Worm (Caenorhabditis elegans) whole organism, young adult: ENCODE data around the gene F59B1.4.
"Not testable (repeated sequence)": the region's sequence is repeated elsewhere in the genome, so short reads cannot be mapped to it uniquely, and the experiment has no call there.

ENCODE experiments used
- B0035.1 ChIP-seq: sonication (generic microtip); optimal IDR thresholded peaks from 2 replicates; lab custom pipeline; 2016; ENCODE audit warnings: missing genetic modification characterization, mild to moderate bottlenecking, missing compliant biosample characterization, missing genotype, missing genetic modification reagents
- B0261.1 ChIP-seq: sonication (generic microtip); optimal IDR thresholded peaks from 2 replicates; lab custom pipeline; 2016; ENCODE audit warnings: mild to moderate bottlenecking, missing genetic modification characterization, moderate library complexity, missing compliant biosample characterization
- C06A6.2 ChIP-seq: fragments of 200-800 bp; sonication (Bioruptor generic); conservative IDR thresholded peaks from 2 replicates; pipeline ENCODE4 v1.3.6; 2022; ENCODE audit warnings: missing genetic modification characterization, missing compliant biosample characterization
- F10E7.11 ChIP-seq: sonication (generic microtip); optimal IDR thresholded peaks from 2 replicates; lab custom pipeline; 2017; ENCODE audit warnings: mild to moderate bottlenecking, missing genetic modification characterization, moderate library complexity, missing compliant biosample characterization
- F23B12.7 ChIP-seq: sonication (generic microtip); optimal IDR thresholded peaks from 2 replicates; lab custom pipeline; 2017; ENCODE audit warnings: missing genetic modification characterization, mild to moderate bottlenecking, missing compliant biosample characterization, antibody characterized with exemption, moderate library complexity; ENCODE audit not compliant: insufficient read depth
- F37B4.10 ChIP-seq: fragments of 200-800 bp; sonication (Bioruptor generic); IDR thresholded peaks from 2 replicates; pipeline ENCODE4 v1.3.6; 2022; ENCODE audit warnings: missing genetic modification characterization, missing compliant biosample characterization
- K11D2.4 ChIP-seq: fragments of 200-800 bp; sonication (Bioruptor generic); IDR thresholded peaks from 2 replicates; pipeline ENCODE4 v1.3.6; 2022; ENCODE audit warnings: missing genetic modification reagents, missing genetic modification characterization, missing compliant biosample characterization
- Y53F4B.3 ChIP-seq: fragments of 200-800 bp; sonication (Bioruptor generic); IDR thresholded peaks from 2 replicates; pipeline ENCODE4 v1.3.6; 2022; ENCODE audit warnings: missing genetic modification reagents, missing genetic modification characterization, missing compliant biosample characterization
- Y67H2A.10 ChIP-seq: fragments of 200-800 bp; sonication (Bioruptor generic); conservative IDR thresholded peaks from 2 replicates; pipeline ENCODE4 v1.3.6; 2022; ENCODE audit warnings: missing genetic modification reagents, missing genetic modification characterization, missing compliant biosample characterization
- Y79H2A.3 ChIP-seq: fragments of 200-800 bp; sonication (Bioruptor generic); conservative IDR thresholded peaks from 2 replicates; pipeline ENCODE4 v1.3.6; 2022; ENCODE audit warnings: missing genetic modification reagents, missing genetic modification characterization, missing compliant biosample characterization
- akir-1 ChIP-seq: fragments of 200-800 bp; sonication (Bioruptor generic); optimal IDR thresholded peaks from 2 replicates; lab custom pipeline; 2018; ENCODE audit warnings: mild to moderate bottlenecking, missing genetic modification characterization, moderate library complexity, missing compliant biosample characterization
- aptf-3 ChIP-seq: fragments of 200-800 bp; sonication (Bioruptor generic); IDR thresholded peaks from 2 replicates; pipeline ENCODE4 v1.3.6; 2022; ENCODE audit warnings: missing genetic modification characterization, missing compliant biosample characterization
- athp-1 ChIP-seq: sonication (generic microtip); optimal IDR thresholded peaks from 2 replicates; lab custom pipeline; 2017; ENCODE audit warnings: mild to moderate bottlenecking, missing genetic modification characterization, missing compliant biosample characterization
- bed-1 ChIP-seq: fragments of 200-800 bp; sonication (Bioruptor generic); IDR thresholded peaks from 2 replicates; pipeline ENCODE4 v1.3.6; 2022; ENCODE audit warnings: missing genetic modification reagents, missing genetic modification characterization, missing compliant biosample characterization
- ceh-91 ChIP-seq: fragments of 200-800 bp; sonication (Bioruptor generic); IDR thresholded peaks from 2 replicates; pipeline ENCODE4 v1.3.6; 2022; ENCODE audit warnings: missing genetic modification reagents, missing genetic modification characterization, missing compliant biosample characterization
- chd-7 ChIP-seq: sonication (generic microtip); optimal IDR thresholded peaks from 2 replicates; lab custom pipeline; 2016; ENCODE audit warnings: mild to moderate bottlenecking, missing genetic modification characterization, moderate library complexity, missing compliant biosample characterization
- dpff-1 ChIP-seq: sonication (generic microtip); optimal IDR thresholded peaks from 2 replicates; lab custom pipeline; 2017; ENCODE audit warnings: mild to moderate bottlenecking, missing genetic modification characterization, missing compliant biosample characterization
- egl-18 ChIP-seq: fragments of 200-800 bp; sonication (Bioruptor generic); IDR thresholded peaks from 2 replicates; pipeline ENCODE4 v1.3.6; 2022; ENCODE audit warnings: missing genetic modification reagents, missing genetic modification characterization, missing compliant biosample characterization
- egrh-3 ChIP-seq: fragments of 200-800 bp; sonication (Bioruptor generic); IDR thresholded peaks from 2 replicates; pipeline ENCODE4 v1.3.6; 2022; ENCODE audit warnings: missing genetic modification reagents, missing genetic modification characterization, missing compliant biosample characterization
- ekl-4 ChIP-seq: fragments of 200-800 bp; sonication (Bioruptor generic); IDR thresholded peaks from 2 replicates; pipeline ENCODE4 v1.3.6; 2022; ENCODE audit warnings: missing genetic modification reagents, missing genetic modification characterization, missing compliant biosample characterization
- ets-4 ChIP-seq: fragments of 200-800 bp; sonication (Bioruptor generic); optimal IDR thresholded peaks from 2 replicates; lab custom pipeline; 2018; ENCODE audit warnings: mild to moderate bottlenecking, missing genetic modification characterization, missing compliant biosample characterization
- fkh-3 ChIP-seq: sonication (generic microtip); optimal IDR thresholded peaks from 2 replicates; lab custom pipeline; 2016; ENCODE audit warnings: mild to moderate bottlenecking, missing genetic modification characterization, missing compliant biosample characterization
- hlh-26 ChIP-seq: fragments of 200-800 bp; sonication (Bioruptor generic); conservative IDR thresholded peaks from 2 replicates; pipeline ENCODE4 v1.3.6; 2022; ENCODE audit warnings: missing genetic modification reagents, missing genetic modification characterization, missing compliant biosample characterization
- hmg-20 ChIP-seq: fragments of 200-800 bp; sonication (Bioruptor generic); IDR thresholded peaks from 2 replicates; pipeline ENCODE4 v1.3.6; 2022; ENCODE audit warnings: missing genetic modification reagents, missing genetic modification characterization, missing compliant biosample characterization
- hrde-1 ChIP-seq: sonication (generic microtip); optimal IDR thresholded peaks from 2 replicates; lab custom pipeline; 2016; ENCODE audit warnings: missing genetic modification characterization, mild to moderate bottlenecking, missing compliant biosample characterization, moderate library complexity, missing genotype, missing genetic modification reagents, borderline replicate concordance
- hsf-1 ChIP-seq: fragments of 200-800 bp; sonication (Bioruptor generic); IDR thresholded peaks from 2 replicates; pipeline ENCODE4 v1.3.6; 2022; ENCODE audit warnings: missing genetic modification reagents, missing genetic modification characterization, missing compliant biosample characterization
- lin-26 ChIP-seq: fragments of 200-800 bp; sonication (Bioruptor generic); IDR thresholded peaks from 2 replicates; pipeline ENCODE4 v1.3.6; 2022; ENCODE audit warnings: missing genetic modification reagents, missing genetic modification characterization, missing compliant biosample characterization
- lin-40 ChIP-seq: sonication (generic microtip); optimal IDR thresholded peaks from 2 replicates; lab custom pipeline; 2016; ENCODE audit warnings: missing genetic modification characterization, mild to moderate bottlenecking, missing compliant biosample characterization, missing genotype, missing genetic modification reagents
- lir-1 ChIP-seq: fragments of 200-800 bp; sonication (Bioruptor generic); conservative IDR thresholded peaks from 2 replicates; pipeline ENCODE4 v1.3.6; 2022; ENCODE audit warnings: missing genetic modification reagents, missing genetic modification characterization, missing compliant biosample characterization
- madf-6 ChIP-seq: fragments of 200-800 bp; sonication (Bioruptor generic); IDR thresholded peaks from 2 replicates; pipeline ENCODE4 v1.3.6; 2022; ENCODE audit warnings: missing genetic modification reagents, missing genetic modification characterization, missing compliant biosample characterization
- mel-28 ChIP-seq: sonication (generic microtip); optimal IDR thresholded peaks from 2 replicates; lab custom pipeline; 2016; ENCODE audit warnings: borderline replicate concordance, mild to moderate bottlenecking, missing genetic modification characterization, missing compliant biosample characterization
- mes-4 ChIP-seq: sonication (generic microtip); optimal IDR thresholded peaks from 2 replicates; lab custom pipeline; 2016; ENCODE audit warnings: missing genotype, missing genetic modification characterization, missing compliant biosample characterization
- mxl-1 ChIP-seq: sonication (generic microtip); optimal IDR thresholded peaks from 2 replicates; lab custom pipeline; 2016; ENCODE audit warnings: missing genetic modification characterization, missing compliant biosample characterization
- nhr-120 ChIP-seq: fragments of 200-800 bp; sonication (Bioruptor generic); IDR thresholded peaks from 2 replicates; pipeline ENCODE4 v1.3.6; 2022; ENCODE audit warnings: missing genetic modification characterization, missing compliant biosample characterization
- nhr-27 ChIP-seq: fragments of 200-800 bp; sonication (Bioruptor generic); optimal IDR thresholded peaks from 2 replicates; lab custom pipeline; 2018; ENCODE audit warnings: mild to moderate bottlenecking, missing genetic modification characterization, moderate library complexity, missing compliant biosample characterization
- nhr-90 ChIP-seq: sonication (generic microtip); optimal IDR thresholded peaks from 2 replicates; lab custom pipeline; 2016; ENCODE audit warnings: missing genotype, mild to moderate bottlenecking, missing genetic modification characterization, missing compliant biosample characterization
- pha-4 ChIP-seq: fragments of 150-350 bp; sonication (generic microtip); optimal IDR thresholded peaks from 2 replicates; lab custom pipeline; 2014; ENCODE audit warnings: missing biosample characterization, missing genetic modification reagents, missing genetic modification characterization
- rec-8 ChIP-seq, 2 experiments: sonication (generic microtip); optimal IDR thresholded peaks; 2 replicates each; lab custom pipeline; 2016; ENCODE audit warnings: mild to moderate bottlenecking in 2 of 2, missing genetic modification characterization in 2 of 2, missing genetic modification reagents in 2 of 2, missing genotype in 2 of 2, missing biosample characterization in 1 of 2, missing compliant biosample characterization in 1 of 2, moderate library complexity in 1 of 2
- snpc-1.1 ChIP-seq: sonication (generic microtip); optimal IDR thresholded peaks from 2 replicates; lab custom pipeline; 2017; ENCODE audit warnings: missing genetic modification characterization, mild to moderate bottlenecking, missing compliant biosample characterization, antibody characterized with exemption, moderate library complexity, missing genotype, missing genetic modification reagents; ENCODE audit not compliant: insufficient read depth
- snpc-3.4 ChIP-seq: sonication (generic microtip); optimal IDR thresholded peaks from 2 replicates; lab custom pipeline; 2017; ENCODE audit warnings: missing genetic modification characterization, mild to moderate bottlenecking, missing compliant biosample characterization, antibody characterized with exemption, moderate library complexity, missing genotype, missing genetic modification reagents
- tbx-9 ChIP-seq: sonication (generic microtip); optimal IDR thresholded peaks from 2 replicates; lab custom pipeline; 2016; ENCODE audit warnings: borderline replicate concordance, missing genetic modification characterization, inconsistent platforms, missing compliant biosample characterization
- tlf-1 ChIP-seq: fragments of 200-800 bp; sonication (Bioruptor generic); optimal IDR thresholded peaks from 2 replicates; lab custom pipeline; 2018; ENCODE audit warnings: mild to moderate bottlenecking, missing genetic modification characterization, missing compliant biosample characterization
- unc-62 ChIP-seq: fragments of 150-350 bp; optimal IDR thresholded peaks from 2 replicates; lab custom pipeline; 2014; ENCODE audit warnings: missing biosample characterization, missing genetic modification reagents, missing genetic modification characterization
- ztf-28 ChIP-seq: fragments of 200-800 bp; sonication (Bioruptor generic); IDR thresholded peaks from 2 replicates; pipeline ENCODE4 v1.3.6; 2022; ENCODE audit warnings: missing genetic modification reagents, missing genetic modification characterization, missing compliant biosample characterization
- ztf-3 ChIP-seq: fragments of 200-800 bp; sonication (Bioruptor generic); optimal IDR thresholded peaks from 2 replicates; lab custom pipeline; 2018; ENCODE audit warnings: mild to moderate bottlenecking, missing genetic modification characterization, missing compliant biosample characterization

Gene F59B1.4

ce11 chrV:3631591-3631990 is 4.7 kb upstream of the F59B1.4 start, which contains the start of gene F59B1.6:
TSS of gene F59B1.6 (minus strand) at chrV:3631691.
- TF ChIP-seq F37B4.10 (GFP tag; lab: Robert Waterston, UW) (no peak), B0035.1 (tag; lab: Kevin White, UChicago) (no peak), unc-62 (GFP tag; lab: Kevin White, UChicago) (no peak), dpff-1 (tag; lab: Kevin White, UChicago) (no peak), ceh-91 (GFP tag; lab: Robert Waterston, UW) (no peak), fkh-3 (tag; lab: Kevin White, UChicago) (no peak), chd-7 (tag; lab: Kevin White, UChicago) (no peak), Y67H2A.10 (GFP tag; lab: Robert Waterston, UW) (no peak), rec-8 (tag; optimal IDR thresholded peaks at IDR 0.05; lab: Kevin White, UChicago) (no peak), lir-1 (no peak), ztf-3 (GFP tag; lab: Kevin White, UChicago) (no peak), F23B12.7 (tag; lab: Kevin White, UChicago) (no peak), F10E7.11 (no peak), mel-28 (no peak), hmg-20 (no peak)

- TF ChIP-seq Y79H2A.3; pha-4 (tag; lab: Kevin White, UChicago); fkh-3 (tag; lab: Kevin White, UChicago): not testable (repeated sequence)
Measured at ce11 chrV:3620608-3621007, 6.2 kb downstream of the F59B1.4 start, which contains the start of gene srx-93. TSS of gene srx-93 (minus strand) at chrV:3620708.

ce11 chrV:3616844-3617243 is 10.0 kb downstream of the F59B1.4 start:
- TF ChIP-seq ceh-91 (GFP tag; lab: Robert Waterston, UW) (no peak), F37B4.10 (GFP tag; lab: Robert Waterston, UW) (no peak), akir-1 (no peak), snpc-1.1 (tag; lab: Kevin White, UChicago) (no peak), madf-6 (GFP tag; lab: Robert Waterston, UW) (no peak), athp-1 (no peak), egrh-3 (no peak), hsf-1 (GFP tag; lab: Robert Waterston, UW) (no peak), ztf-28 (GFP tag; lab: Robert Waterston, UW) (no peak), ets-4 (GFP tag; lab: Kevin White, UChicago) (no peak), tbx-9 (tag; lab: Kevin White, UChicago) (no peak), mxl-1 (no peak), nhr-27 (tag; lab: Kevin White, UChicago) (no peak), C06A6.2 (no peak), mes-4 (tag; lab: Kevin White, UChicago) (no peak), nhr-90 (tag; lab: Kevin White, UChicago) (no peak), lin-26 (GFP tag; lab: Robert Waterston, UW) (no peak), ekl-4 (GFP tag; lab: Robert Waterston, UW) (no peak), chd-7 (tag; lab: Kevin White, UChicago) (no peak), K11D2.4 (GFP tag; lab: Robert Waterston, UW) (no peak)

ce11 chrV:3614397-3614796 is 12.4 kb downstream of the F59B1.4 start, which contains the start of gene T22F3.11:
TSS of gene T22F3.11 (minus strand) at chrV:3614553.
- TF ChIP-seq hrde-1 (tag; lab: Kevin White, UChicago) (no peak), snpc-3.4 (tag; lab: Kevin White, UChicago) (no peak), aptf-3 (GFP tag; lab: Robert Waterston, UW) (no peak), bed-1 (GFP tag; lab: Robert Waterston, UW) (no peak), egl-18 (no peak), lin-40 (no peak), tlf-1 (GFP tag; lab: Kevin White, UChicago) (no peak), hlh-26 (GFP tag; lab: Robert Waterston, UW) (no peak), nhr-120 (GFP tag; lab: Robert Waterston, UW) (no peak), B0261.1 (tag; lab: Kevin White, UChicago) (no peak), Y53F4B.3 (GFP tag; lab: Robert Waterston, UW) (no peak)
